Worm (Caenorhabditis elegans): ENCODE measurements around the gene str-102.
"Not testable (repeated sequence)": the region's sequence is repeated elsewhere in the genome, so short reads cannot be mapped to it uniquely, and the experiment has no call there.

The str-102 gene

ce11 chrV:15361412-15361811 is 23.4 kb upstream of the str-102 start, which contains the start of gene ech-1.1:
Gene ech-1.1 (minus strand): TSS chrV:15361512.
- not testable (repeated sequence) for TF ChIP-seq ZK546.5, nhr-28, eor-1 (tag; optimal IDR thresholded peaks at IDR 0.05)

- no peak for TF ChIP-seq unc-39 (tag; optimal IDR thresholded peaks at IDR 0.05)
- TF ChIP-seq nhr-11 (tag; optimal IDR thresholded peaks at IDR 0.05), result no peak
- TF ChIP-seq fkh-10 (GFP tag; optimal IDR thresholded peaks at IDR 0.05), result no peak
- TF ChIP-seq skn-1 (tag; optimal IDR thresholded peaks at IDR 0.05), result no peak
- no peak for TF ChIP-seq tbx-2 (tag; optimal IDR thresholded peaks at IDR 0.05)
- TF ChIP-seq ceh-16 (tag; optimal IDR thresholded peaks at IDR 0.05), result no peak
- no peak for TF ChIP-seq lin-15B (tag; optimal IDR thresholded peaks at IDR 0.05)
- no peak for TF ChIP-seq zag-1 (tag; optimal IDR thresholded peaks at IDR 0.05)
- TF ChIP-seq nhr-77 (tag; optimal IDR thresholded peaks at IDR 0.05), result no peak
- TF ChIP-seq pha-4 (tag; optimal IDR thresholded peaks at IDR 0.05), result no peak
- TF ChIP-seq egl-27 (tag; optimal IDR thresholded peaks at IDR 0.05), result no peak
- no peak for TF ChIP-seq elt-3 (tag; optimal IDR thresholded peaks at IDR 0.05)
- TF ChIP-seq fos-1 (tag; optimal IDR thresholded peaks at IDR 0.05), result no peak
- no peak for TF ChIP-seq ceh-9 (tag; optimal IDR thresholded peaks at IDR 0.05)
- no peak for TF ChIP-seq ztf-11 (tag; optimal IDR thresholded peaks at IDR 0.05)
- TF ChIP-seq sea-2 (GFP tag; optimal IDR thresholded peaks at IDR 0.05), result no peak
- no peak for TF ChIP-seq ZK546.5 (tag; optimal IDR thresholded peaks at IDR 0.05)
- TF ChIP-seq aly-2 (tag; optimal IDR thresholded peaks at IDR 0.05), result no peak
- TF ChIP-seq hmg-11 (tag; optimal IDR thresholded peaks at IDR 0.05), result no peak
- no peak for TF ChIP-seq lin-39 (tag; optimal IDR thresholded peaks at IDR 0.05)
Measured at ce11 chrV:15367770-15368169, 17.1 kb upstream of the str-102 start.

ce11 chrV:15369707-15370106 is 15.1 kb upstream of the str-102 start, which contains the start of gene nhr-269:
Gene nhr-269 (minus strand): TSS chrV:15369807.
- no peak for TF ChIP-seq nhr-28 (tag; optimal IDR thresholded peaks at IDR 0.05)
- no peak for TF ChIP-seq eor-1 (tag; optimal IDR thresholded peaks at IDR 0.05)
- TF ChIP-seq fkh-10 (GFP tag; optimal IDR thresholded peaks at IDR 0.05), result no peak
- TF ChIP-seq lin-39 (tag; optimal IDR thresholded peaks at IDR 0.05), result no peak
- TF ChIP-seq ama-1 (optimal IDR thresholded peaks at IDR 0.05), result no peak
- no peak for TF ChIP-seq elt-2 (tag; optimal IDR thresholded peaks at IDR 0.05)
- TF ChIP-seq nhr-237 (tag; optimal IDR thresholded peaks at IDR 0.05), result no peak
- TF ChIP-seq mml-1 (tag; optimal IDR thresholded peaks at IDR 0.05), result no peak
- no peak for TF ChIP-seq skn-1 (tag; optimal IDR thresholded peaks at IDR 0.05)
- no peak for TF ChIP-seq nhr-25 (tag; optimal IDR thresholded peaks at IDR 0.05)

DNA sequence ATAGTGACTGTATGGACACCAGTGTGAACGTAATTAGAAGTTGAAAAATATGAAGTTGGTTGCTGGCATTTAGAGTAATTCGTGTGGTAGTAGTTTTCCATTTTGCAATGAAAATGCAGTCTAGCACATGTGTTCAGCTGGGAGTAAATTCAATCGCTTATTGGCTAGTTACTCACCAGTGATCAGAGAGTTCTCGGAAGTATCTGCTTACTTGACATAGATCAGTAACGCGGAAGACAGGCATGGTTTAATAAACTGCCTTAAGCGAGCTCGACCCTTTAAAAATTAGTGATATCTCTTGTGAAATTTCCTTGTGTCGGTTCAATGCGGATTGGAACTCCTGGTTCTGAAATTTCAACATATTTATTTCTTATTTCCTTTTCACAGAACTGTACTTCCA is 8.6 kb upstream of the str-102 start, which contains the start of gene srh-52:
Gene srh-52, minus strand, starts transcription at position 101 of the 400 bp plus-strand sequence.
- TF ChIP-seq ZK546.5 (tag; optimal IDR thresholded peaks at IDR 0.05), result no peak
- no peak for TF ChIP-seq nfya-1 (tag; optimal IDR thresholded peaks at IDR 0.05; ENCODE audit: insufficient read depth)
- TF ChIP-seq ztf-4 (tag; optimal IDR thresholded peaks at IDR 0.05), result no peak
- TF ChIP-seq lin-15B (tag; optimal IDR thresholded peaks at IDR 0.05), result no peak
- no peak for TF ChIP-seq hmg-11 (tag; optimal IDR thresholded peaks at IDR 0.05)
- TF ChIP-seq egl-27 (tag; optimal IDR thresholded peaks at IDR 0.05), result no peak
- TF ChIP-seq ceh-16 (tag; optimal IDR thresholded peaks at IDR 0.05), result no peak
- no peak for TF ChIP-seq fkh-2 (tag; optimal IDR thresholded peaks at IDR 0.05)
- no peak for TF ChIP-seq nhr-77 (tag; optimal IDR thresholded peaks at IDR 0.05)
- TF ChIP-seq mml-1 (tag; optimal IDR thresholded peaks at IDR 0.05), result no peak

- TF ChIP-seq tbx-2 (tag; optimal IDR thresholded peaks at IDR 0.05) (no peak), sea-2 (GFP tag; optimal IDR thresholded peaks at IDR 0.05) (no peak), ztf-11 (tag; optimal IDR thresholded peaks at IDR 0.05) (no peak), elt-2 (tag; optimal IDR thresholded peaks at IDR 0.05) (no peak), elt-1 (tag; optimal IDR thresholded peaks at IDR 0.05) (no peak), fkh-2 (tag; optimal IDR thresholded peaks at IDR 0.05) (no peak), jun-1 (tag; optimal IDR thresholded peaks at IDR 0.05) (no peak), unc-39 (tag; optimal IDR thresholded peaks at IDR 0.05) (no peak), nhr-43 (tag; optimal IDR thresholded peaks at IDR 0.05; ENCODE audit: poor library complexity, severe bottlenecking) (no peak), ceh-16 (tag; optimal IDR thresholded peaks at IDR 0.05) (no peak), lin-39 (tag; optimal IDR thresholded peaks at IDR 0.05) (no peak), nhr-12 (tag; optimal IDR thresholded peaks at IDR 0.05) (no peak), nhr-237 (tag; optimal IDR thresholded peaks at IDR 0.05) (no peak), ceh-28 (tag; optimal IDR thresholded peaks at IDR 0.05) (no peak), elt-3 (tag; optimal IDR thresholded peaks at IDR 0.05) (no peak), ZK546.5 (tag; optimal IDR thresholded peaks at IDR 0.05) (no peak)
Measured at ce11 chrV:15377903-15378302, 6.9 kb upstream of the str-102 start, which contains the start of gene srh-122. Gene srh-122 (minus strand): TSS chrV:15378003.

All from whole organism, L3 larva.